Worm (Caenorhabditis elegans): ENCODE data around the gene C05E11.3.

The C05E11.3 gene

ce11 chrX:4574873-4575272 lies 3.2 kb upstream of the C05E11.3 start:
- TF ChIP-seq ztf-29 (GFP tag; IDR thresholded peaks at IDR 0.05) (no peak), ztf-23 (GFP tag; IDR thresholded peaks at IDR 0.05) (no peak), cog-1 (tag; optimal IDR thresholded peaks at IDR 0.05) (no peak), med-1 (GFP tag; optimal IDR thresholded peaks at IDR 0.05; ENCODE audit: insufficient read depth) (no peak), ref-1 (GFP tag; conservative IDR thresholded peaks at IDR 0.05) (no peak), tab-1 (GFP tag; IDR thresholded peaks at IDR 0.05) (no peak), T22C8.4 (GFP tag; IDR thresholded peaks at IDR 0.05) (no peak), klf-2 (GFP tag; conservative IDR thresholded peaks at IDR 0.05) (no peak), flt-1 (GFP tag; IDR thresholded peaks at IDR 0.05) (no peak)

- TF ChIP-seq klf-2 (GFP tag; conservative IDR thresholded peaks at IDR 0.05) (no peak), med-1 (GFP tag; optimal IDR thresholded peaks at IDR 0.05; ENCODE audit: insufficient read depth) (no peak), ztf-23 (GFP tag; IDR thresholded peaks at IDR 0.05) (no peak), cog-1 (tag; optimal IDR thresholded peaks at IDR 0.05) (peak; percentile 42), tab-1 (GFP tag; IDR thresholded peaks at IDR 0.05) (no peak), flt-1 (GFP tag; IDR thresholded peaks at IDR 0.05) (peak; percentile 60; the same call in 1 of the 2 replicates), T22C8.4 (GFP tag; IDR thresholded peaks at IDR 0.05) (peak; percentile 74; the same call in 1 of the 2 replicates), ref-1 (GFP tag; conservative IDR thresholded peaks at IDR 0.05) (no peak), ztf-29 (GFP tag; IDR thresholded peaks at IDR 0.05) (no peak)
Observed at ce11 chrX:4576272-4576671, 1.8 kb upstream of the C05E11.3 start.

- no peak for TF ChIP-seq T22C8.4 (GFP tag; IDR thresholded peaks at IDR 0.05)
- no peak for TF ChIP-seq cog-1 (tag; optimal IDR thresholded peaks at IDR 0.05)
- no peak for TF ChIP-seq ztf-29 (GFP tag; IDR thresholded peaks at IDR 0.05)
- TF ChIP-seq ztf-23 (GFP tag; IDR thresholded peaks at IDR 0.05), result no peak
- TF ChIP-seq klf-2 (GFP tag; conservative IDR thresholded peaks at IDR 0.05), result no peak
- no peak for TF ChIP-seq med-1 (GFP tag; optimal IDR thresholded peaks at IDR 0.05; ENCODE audit: insufficient read depth)
- TF ChIP-seq ref-1 (GFP tag; conservative IDR thresholded peaks at IDR 0.05), result no peak
- no peak for TF ChIP-seq tab-1 (GFP tag; IDR thresholded peaks at IDR 0.05)
- no peak for TF ChIP-seq flt-1 (GFP tag; IDR thresholded peaks at IDR 0.05)
Observed at ce11 chrX:4578581-4578980, 540 bp downstream of the C05E11.3 start.

- TF ChIP-seq ztf-29 (GFP tag; IDR thresholded peaks at IDR 0.05) (no peak), flt-1 (GFP tag; IDR thresholded peaks at IDR 0.05) (no peak), ztf-23 (GFP tag; IDR thresholded peaks at IDR 0.05) (no peak), T22C8.4 (GFP tag; IDR thresholded peaks at IDR 0.05) (no peak), ref-1 (GFP tag; conservative IDR thresholded peaks at IDR 0.05) (no peak), tab-1 (GFP tag; IDR thresholded peaks at IDR 0.05) (no peak), med-1 (GFP tag; optimal IDR thresholded peaks at IDR 0.05; ENCODE audit: insufficient read depth) (no peak), cog-1 (tag; optimal IDR thresholded peaks at IDR 0.05) (no peak), klf-2 (GFP tag; conservative IDR thresholded peaks at IDR 0.05) (no peak)
Observed at ce11 chrX:4585579-4585978, 7.5 kb downstream of the C05E11.3 start, which contains the start of gene C05E11.7. TSS of gene C05E11.7 (minus strand) at chrX:4585679.

- TF ChIP-seq med-1 (GFP tag; optimal IDR thresholded peaks at IDR 0.05; ENCODE audit: insufficient read depth) (no peak), cog-1 (tag; optimal IDR thresholded peaks at IDR 0.05) (no peak), flt-1 (GFP tag; IDR thresholded peaks at IDR 0.05) (no peak), ztf-23 (GFP tag; IDR thresholded peaks at IDR 0.05) (no peak), tab-1 (GFP tag; IDR thresholded peaks at IDR 0.05) (no peak), ztf-29 (GFP tag; IDR thresholded peaks at IDR 0.05) (no peak), ref-1 (GFP tag; conservative IDR thresholded peaks at IDR 0.05) (no peak), klf-2 (GFP tag; conservative IDR thresholded peaks at IDR 0.05) (no peak), T22C8.4 (GFP tag; IDR thresholded peaks at IDR 0.05) (no peak)
Observed at ce11 chrX:4586617-4587016, 8.6 kb downstream of the C05E11.3 start, which contains the start of gene C05E11.2. TSS of gene C05E11.2 (plus strand) at chrX:4586917.

- no peak for TF ChIP-seq ref-1 (GFP tag; conservative IDR thresholded peaks at IDR 0.05)
- TF ChIP-seq ztf-29 (GFP tag; IDR thresholded peaks at IDR 0.05), result no peak
- TF ChIP-seq klf-2 (GFP tag; conservative IDR thresholded peaks at IDR 0.05), result no peak
- TF ChIP-seq flt-1 (GFP tag; IDR thresholded peaks at IDR 0.05), result no peak
- no peak for TF ChIP-seq T22C8.4 (GFP tag; IDR thresholded peaks at IDR 0.05)
- no peak for TF ChIP-seq ztf-23 (GFP tag; IDR thresholded peaks at IDR 0.05)
Observed at ce11 chrX:4587934-4588333, 9.9 kb downstream of the C05E11.3 start.

ce11 chrX:4588462-4588861 lies 10.4 kb downstream of the C05E11.3 start, which contains the start of gene lnp-1:
TSS of gene lnp-1 (plus strand) at chrX:4588762.
- TF ChIP-seq T22C8.4 (GFP tag; IDR thresholded peaks at IDR 0.05) (no peak), ztf-29 (GFP tag; IDR thresholded peaks at IDR 0.05) (no peak), tab-1 (GFP tag; IDR thresholded peaks at IDR 0.05) (no peak), med-1 (GFP tag; optimal IDR thresholded peaks at IDR 0.05; ENCODE audit: insufficient read depth) (no peak)

- TF ChIP-seq ztf-29 (GFP tag; IDR thresholded peaks at IDR 0.05), result no peak
- TF ChIP-seq flt-1 (GFP tag; IDR thresholded peaks at IDR 0.05), result no peak
- TF ChIP-seq tab-1 (GFP tag; IDR thresholded peaks at IDR 0.05), result no peak
- TF ChIP-seq cog-1 (tag; optimal IDR thresholded peaks at IDR 0.05), result no peak
- no peak for TF ChIP-seq ztf-23 (GFP tag; IDR thresholded peaks at IDR 0.05)
- TF ChIP-seq med-1 (GFP tag; optimal IDR thresholded peaks at IDR 0.05; ENCODE audit: insufficient read depth), result no peak
- no peak for TF ChIP-seq T22C8.4 (GFP tag; IDR thresholded peaks at IDR 0.05)
- TF ChIP-seq ref-1 (GFP tag; conservative IDR thresholded peaks at IDR 0.05), result no peak
- no peak for TF ChIP-seq klf-2 (GFP tag; conservative IDR thresholded peaks at IDR 0.05)
Observed at ce11 chrX:4592250-4592649, 14.2 kb downstream of the C05E11.3 start, which contains the start of gene flp-12. TSS of gene flp-12 (minus strand) at chrX:4592350.

- no peak for TF ChIP-seq ref-1 (GFP tag; conservative IDR thresholded peaks at IDR 0.05)
- TF ChIP-seq med-1 (GFP tag; optimal IDR thresholded peaks at IDR 0.05; ENCODE audit: insufficient read depth), result no peak
- no peak for TF ChIP-seq cog-1 (tag; optimal IDR thresholded peaks at IDR 0.05)
- no peak for TF ChIP-seq ztf-29 (GFP tag; IDR thresholded peaks at IDR 0.05)
- no peak for TF ChIP-seq T22C8.4 (GFP tag; IDR thresholded peaks at IDR 0.05)
- no peak for TF ChIP-seq ztf-23 (GFP tag; IDR thresholded peaks at IDR 0.05)
Observed at ce11 chrX:4597419-4597818, 19.4 kb downstream of the C05E11.3 start.

- no peak for TF ChIP-seq ztf-23 (GFP tag; IDR thresholded peaks at IDR 0.05)
- no peak for TF ChIP-seq med-1 (GFP tag; optimal IDR thresholded peaks at IDR 0.05; ENCODE audit: insufficient read depth)
- no peak for TF ChIP-seq ztf-29 (GFP tag; IDR thresholded peaks at IDR 0.05)
- TF ChIP-seq tab-1 (GFP tag; IDR thresholded peaks at IDR 0.05), result no peak
- no peak for TF ChIP-seq T22C8.4 (GFP tag; IDR thresholded peaks at IDR 0.05)
- TF ChIP-seq flt-1 (GFP tag; IDR thresholded peaks at IDR 0.05), result no peak
- TF ChIP-seq ref-1 (GFP tag; conservative IDR thresholded peaks at IDR 0.05), result no peak
- TF ChIP-seq cog-1 (tag; optimal IDR thresholded peaks at IDR 0.05), result no peak
- no peak for TF ChIP-seq klf-2 (GFP tag; conservative IDR thresholded peaks at IDR 0.05)
Observed at ce11 chrX:4599526-4599925, 21.5 kb downstream of the C05E11.3 start.

Measured in whole organism, midembryonic.